Fruit fly (Drosophila melanogaster) ovary, adult (tissue): Measurements from ENCODE around the gene CG6409.

Experiments
- CG17801 ChIP-seq: fragments of 200-800 bp; optimal IDR thresholded peaks from 2 replicates; lab custom pipeline; 2019; ENCODE audit warnings: missing biosample characterization, mild to moderate bottlenecking, missing genetic modification characterization, moderate library complexity; ENCODE audit not compliant: partially characterized antibody

The CG6409 gene

DNA sequence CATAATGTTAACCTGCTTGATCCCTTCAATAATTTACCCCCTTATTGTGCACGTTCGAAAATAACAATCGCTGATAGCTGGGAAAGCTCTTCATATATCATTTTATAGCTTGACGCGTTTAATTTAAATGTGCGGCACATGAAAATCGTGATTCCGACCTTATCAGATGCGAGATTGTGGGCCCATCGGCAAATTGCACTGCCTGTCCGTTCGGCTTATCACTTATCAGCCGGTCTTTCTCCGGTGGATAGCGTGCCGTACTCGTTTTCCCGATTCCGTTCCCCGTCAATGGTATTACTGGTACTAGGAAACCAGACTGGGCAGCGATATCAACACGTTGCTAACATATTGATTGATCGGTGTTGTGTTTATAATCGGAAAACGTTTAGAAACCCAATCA lies 14.7 kb upstream of the CG6409 start:
- no peak for TF ChIP-seq CG17801

dm6 chr3L:10894159-10894558 lies 12.0 kb upstream of the CG6409 start, which contains the start of gene Cpr67Fb:
Gene Cpr67Fb (plus strand): TSS chr3L:10894173.
- no peak for TF ChIP-seq CG17801

DNA sequence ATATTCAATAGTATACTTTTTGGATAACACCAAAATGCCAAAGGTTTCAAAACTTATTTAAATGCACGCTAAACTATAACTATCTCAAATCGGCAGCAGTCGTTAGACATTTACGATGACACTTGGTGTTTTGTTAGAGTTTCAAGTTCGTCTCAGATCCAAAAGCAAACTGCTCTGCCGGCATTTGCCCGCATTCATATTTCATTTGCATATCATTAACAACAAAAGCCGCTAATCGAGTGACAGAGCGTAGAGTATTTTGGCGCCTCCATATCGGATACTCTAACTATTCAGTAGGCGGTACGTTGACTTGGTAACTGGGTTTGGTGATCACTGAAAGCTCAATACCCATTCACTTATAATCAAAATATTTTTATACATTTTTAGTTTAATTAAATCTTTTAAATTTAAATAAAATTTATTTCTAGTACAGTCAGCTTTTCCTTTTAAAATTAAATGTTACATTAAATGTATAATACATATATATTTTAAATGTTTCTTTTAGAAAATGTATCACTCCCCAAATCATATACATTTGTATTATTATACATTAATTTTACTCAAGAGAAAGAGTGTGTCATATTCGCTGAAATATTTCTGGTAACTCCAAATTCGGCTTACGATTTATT lies 11.1 kb upstream of the CG6409 start:
- TF ChIP-seq CG17801, result no peak

DNA sequence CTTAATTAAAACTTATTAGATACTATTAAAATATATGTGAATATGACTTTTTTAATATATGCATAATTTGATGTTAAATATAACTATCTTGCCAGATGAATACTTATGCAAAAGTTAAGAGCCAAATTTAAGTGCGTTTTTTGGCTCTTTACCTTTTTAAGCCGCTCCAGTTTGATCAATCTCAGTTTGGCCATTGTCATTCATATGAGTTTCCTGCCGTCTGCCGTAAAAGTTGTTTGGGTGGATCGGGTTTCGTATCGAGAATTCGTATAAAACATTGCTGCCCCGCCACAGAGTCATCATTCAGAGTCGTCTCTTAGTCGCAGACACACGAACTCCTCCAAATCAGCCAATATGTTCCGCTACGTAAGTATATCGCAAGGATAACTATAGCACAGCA lies 9.2 kb upstream of the CG6409 start, which contains the start of gene Cpr67Fa2:
Cpr67Fa2 (plus strand) TSS at position 301 of the 400 bp plus-strand sequence.
- no peak for TF ChIP-seq CG17801

DNA sequence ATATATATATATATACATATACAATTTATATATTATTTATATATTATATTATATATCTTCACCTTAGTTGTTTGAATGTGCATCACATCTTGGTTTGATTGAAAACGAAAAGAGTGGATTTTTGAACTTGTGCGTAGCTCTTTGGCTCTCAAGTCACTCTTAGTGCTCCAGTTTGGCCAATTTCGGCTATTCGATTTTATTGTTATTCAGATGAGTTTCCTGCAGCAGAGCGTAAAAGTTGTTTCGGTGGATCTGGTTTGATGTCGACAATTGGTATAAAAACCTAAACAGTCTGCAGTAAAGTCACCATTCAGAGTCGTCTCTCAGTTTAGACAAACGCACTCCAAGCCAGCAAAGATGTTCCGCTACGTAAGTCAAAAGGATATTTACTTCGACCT lies 7.5 kb upstream of the CG6409 start, which contains the start of gene Cpr67Fa1:
Cpr67Fa1 (plus strand) TSS at position 299 of the 398 bp plus-strand sequence.
- TF ChIP-seq CG17801, result no peak

dm6 chr3L:10889000-10889691 lies 7.0 kb upstream of the CG6409 start:
- no peak for TF ChIP-seq CG17801

- no peak for TF ChIP-seq CG17801
Observed at dm6 chr3L:10886371-10886770, 4.2 kb upstream of the CG6409 start, which contains the start of gene OXA1L. Gene OXA1L (minus strand): TSS chr3L:10886471.

dm6 chr3L:10885711-10886272 lies 3.6 kb upstream of the CG6409 start:
- TF ChIP-seq CG17801, result no peak

DNA sequence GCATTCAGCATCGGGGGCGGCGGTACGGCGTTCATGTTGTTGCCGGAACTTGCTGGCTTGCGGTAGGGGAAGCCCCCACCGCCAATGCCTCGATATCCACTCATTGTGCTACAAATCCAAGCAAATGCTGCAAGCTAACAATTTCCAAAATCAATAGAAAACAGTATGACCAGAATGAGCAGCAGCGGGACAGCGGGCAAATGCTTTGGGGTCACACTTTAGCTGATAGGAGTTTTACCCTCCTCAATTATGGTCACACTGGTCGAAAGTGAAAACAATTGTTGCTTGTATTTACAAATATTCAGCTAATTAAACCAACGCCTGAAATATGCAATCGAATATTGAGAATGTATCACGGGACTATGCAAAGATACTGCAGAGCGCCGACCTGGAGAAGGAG lies 3.3 kb downstream of the CG6409 start, which contains the start of the genes CG6418 and Blos4:
CG6418 (minus strand) TSS at position 196 of the 400 bp plus-strand sequence.
Blos4 (plus strand) TSS at position 244 of the 400 bp plus-strand sequence.
- no peak for TF ChIP-seq CG17801

- TF ChIP-seq CG17801, result no peak
Observed at dm6 chr3L:10876036-10876435, 6.2 kb downstream of the CG6409 start.

dm6 chr3L:10871534-10871933 lies 10.7 kb downstream of the CG6409 start:
- TF ChIP-seq CG17801, result no peak

- TF ChIP-seq CG17801, result no peak
Observed at dm6 chr3L:10870087-10870486, 12.1 kb downstream of the CG6409 start.

- TF ChIP-seq CG17801, result no peak
Observed at dm6 chr3L:10869144-10869543, 13.0 kb downstream of the CG6409 start.

- TF ChIP-seq CG17801, result peak; percentile 83
Observed at dm6 chr3L:10867778-10868382, 14.3 kb downstream of the CG6409 start.

dm6 chr3L:10867380-10867648 lies 14.9 kb downstream of the CG6409 start:
- no peak for TF ChIP-seq CG17801

- no peak for TF ChIP-seq CG17801
Observed at dm6 chr3L:10866633-10867379, 15.4 kb downstream of the CG6409 start.

dm6 chr3L:10863925-10864324 lies 18.3 kb downstream of the CG6409 start:
- no peak for TF ChIP-seq CG17801
